Fruit fly (Drosophila melanogaster): ENCODE data around the gene CG33127.

DNA sequence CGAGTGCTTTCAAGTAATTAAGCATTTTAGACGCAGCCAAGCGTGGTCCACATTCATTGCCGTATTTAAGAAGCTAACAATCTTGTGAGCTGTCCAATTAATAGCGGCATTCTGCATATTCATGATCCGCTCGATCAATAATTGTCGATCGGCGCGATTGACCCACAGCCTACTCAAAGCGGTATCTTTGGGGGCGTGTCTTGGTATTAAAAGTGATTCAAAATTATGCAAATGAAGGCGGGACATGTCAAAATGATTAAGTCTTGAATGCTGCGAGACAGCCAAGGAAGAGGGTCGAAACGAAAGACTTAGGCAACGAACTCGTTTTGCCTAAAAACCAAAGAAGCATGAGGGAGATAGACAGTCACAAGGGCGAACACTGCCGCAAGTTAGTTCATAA, 45.0 kb downstream of the CG33127 start:
- TF ChIP-seq CG32006 (GFP tag; optimal IDR thresholded peaks at IDR 0.05) (no peak), CG3032 (tag; optimal IDR thresholded peaks at IDR 0.05) (no peak), CG10631 (GFP tag; optimal IDR thresholded peaks at IDR 0.05) (no peak), CG8119 (GFP tag; IDR thresholded peaks at IDR 0.05) (no peak), CG16779 (tag; optimal IDR thresholded peaks at IDR 0.05) (no peak), CG15336 (GFP tag; IDR thresholded peaks at IDR 0.05) (no peak)

Data from whole organism, prepupa.